Worm (Caenorhabditis elegans) whole organism, late embryonic: ENCODE data around the gene idpc-4.

Experiments
- ama-1 ChIP-seq: fragments of 150-350 bp; optimal IDR thresholded peaks from 2 replicates; lab custom pipeline; 2014
- ceh-48 ChIP-seq: sonication (generic microtip); optimal IDR thresholded peaks from 2 replicates; lab custom pipeline; 2016; ENCODE audit warnings: missing genetic modification characterization, inconsistent platforms, missing compliant biosample characterization
- elt-2 ChIP-seq: sonication (generic microtip); optimal IDR thresholded peaks from 2 replicates; lab custom pipeline; 2016; ENCODE audit warnings: missing genetic modification reagents, missing genetic modification characterization, missing compliant biosample characterization
- elt-4 ChIP-seq: sonication (generic microtip); optimal IDR thresholded peaks from 2 replicates; lab custom pipeline; 2016; ENCODE audit warnings: missing genetic modification characterization, missing compliant biosample characterization
- nfya-1 ChIP-seq: sonication (generic microtip); optimal IDR thresholded peaks from 2 replicates; lab custom pipeline; 2017; ENCODE audit warnings: missing genetic modification characterization, mild to moderate bottlenecking, missing compliant biosample characterization, antibody characterized with exemption, moderate library complexity
- npax-4 ChIP-seq: sonication (generic microtip); optimal IDR thresholded peaks from 2 replicates; lab custom pipeline; 2016; ENCODE audit warnings: missing genetic modification characterization, missing compliant biosample characterization
- pag-3 ChIP-seq: sonication (generic microtip); optimal IDR thresholded peaks from 2 replicates; lab custom pipeline; 2016; ENCODE audit warnings: missing compliant biosample characterization, missing genetic modification characterization, borderline replicate concordance
- pha-4 ChIP-seq: fragments of 150-350 bp; optimal IDR thresholded peaks from 2 replicates; lab custom pipeline; 2018; ENCODE audit warnings: missing biosample characterization, missing genetic modification reagents, missing genetic modification characterization
- rnt-1 ChIP-seq: sonication (generic microtip); optimal IDR thresholded peaks from 2 replicates; lab custom pipeline; 2016; ENCODE audit warnings: missing genetic modification characterization, missing compliant biosample characterization

ce11 chrV:9630542-9630941 lies 5.3 kb downstream of the idpc-4 start:
- TF ChIP-seq ceh-48 (tag; lab: Kevin White, UChicago): no peak
- no peak for TF ChIP-seq pha-4 (tag; lab: Kevin White, UChicago)
- no peak for TF ChIP-seq elt-4 (tag; lab: Kevin White, UChicago)
- TF ChIP-seq rnt-1 (tag; lab: Kevin White, UChicago): no peak
- TF ChIP-seq nfya-1 (tag; lab: Kevin White, UChicago): no peak
- no peak for TF ChIP-seq pag-3 (tag; lab: Kevin White, UChicago)
- TF ChIP-seq ama-1: no peak
- no peak for TF ChIP-seq elt-2
- TF ChIP-seq npax-4: no peak
